Worm (Caenorhabditis elegans) whole organism, L1 larva: ENCODE measurements around the gene T28D6.5.
A peak's percentile ranks its signal among the peaks of the same experiment; 100 is the strongest.

ENCODE experiments used
- elt-3 ChIP-seq, 6 experiments: fragments of 150-350 bp in 1 of 6; sonication (generic microtip); optimal IDR thresholded peaks; 2 replicates each; lab custom pipeline; 2017 to 2018; ENCODE audit warnings: missing biosample characterization in 6 of 6, missing genetic modification characterization in 6 of 6, inconsistent platforms in 1 of 6
- lin-15B ChIP-seq: fragments of 150-350 bp; sonication (generic microtip); optimal IDR thresholded peaks from 3 replicates; lab custom pipeline; 2014; ENCODE audit warnings: missing biosample characterization, missing genetic modification characterization
- nhr-237 ChIP-seq: fragments of 150-350 bp; optimal IDR thresholded peaks from 2 replicates; lab custom pipeline; 2014; ENCODE audit warnings: missing biosample characterization, missing genetic modification characterization
- snpc-4 ChIP-seq: fragments of 150-350 bp; optimal IDR thresholded peaks from 2 replicates; lab custom pipeline; 2014; ENCODE audit warnings: missing biosample characterization, missing genetic modification characterization
- ztf-11 ChIP-seq, 2 experiments: sonication (generic microtip); optimal IDR thresholded peaks; 2 replicates each; lab custom pipeline; 2016 to 2017; ENCODE audit warnings: missing genetic modification characterization in 2 of 2, missing biosample characterization in 1 of 2, missing compliant biosample characterization in 1 of 2

- TF ChIP-seq ztf-11 (tag; optimal IDR thresholded peaks at IDR 0.05; lab: Kevin White, UChicago) (no peak), nhr-237 (tag; lab: Kevin White, UChicago) (no peak), lin-15B (tag; lab: Kevin White, UChicago) (no peak), snpc-4 (no peak), elt-3 (tag; optimal IDR thresholded peaks at IDR 0.05; lab: Kevin White, UChicago) (peak in 1 of 6 experiments; percentile 1)
These were observed 33.0 kb downstream of the T28D6.5 start, which contains the start of gene T28D6.3 for ce11 chrIII:11366467-11366866.
